Worm (Caenorhabditis elegans): ENCODE measurements around the gene nhr-133.

ce11 chrV:2242630-2243029, 30.7 kb upstream of the nhr-133 start, which contains the start of gene cyp-33C3:
- no peak for TF ChIP-seq nhr-237 (tag; optimal IDR thresholded peaks at IDR 0.05)
- no peak for TF ChIP-seq unc-62 (GFP tag; optimal IDR thresholded peaks at IDR 0.05)
- TF ChIP-seq pha-4 (tag; optimal IDR thresholded peaks at IDR 0.05): no peak

Data from whole organism, mixed stage, embryonic.